Fruit fly (Drosophila melanogaster): ENCODE results near the gene DENR.

The DENR gene

dm6 chrX:16909886-16910285 is 23.5 kb upstream of the DENR start:
- TF ChIP-seq noc (tag; optimal IDR thresholded peaks at IDR 0.05), result peak; percentile 18

dm6 chrX:16909297-16909696 is 22.9 kb upstream of the DENR start:
- TF ChIP-seq noc (tag; optimal IDR thresholded peaks at IDR 0.05), result no peak

dm6 chrX:16907675-16908074 is 21.3 kb upstream of the DENR start:
- no peak for TF ChIP-seq noc (tag; optimal IDR thresholded peaks at IDR 0.05)

dm6 chrX:16907009-16907408 is 20.6 kb upstream of the DENR start:
- no peak for TF ChIP-seq noc (tag; optimal IDR thresholded peaks at IDR 0.05)

dm6 chrX:16906065-16906464 is 19.7 kb upstream of the DENR start:
- TF ChIP-seq noc (tag; optimal IDR thresholded peaks at IDR 0.05), result no peak

- TF ChIP-seq noc (tag; optimal IDR thresholded peaks at IDR 0.05), result no peak
These were observed 16.1 kb upstream of the DENR start for dm6 chrX:16902435-16902834.

- no peak for TF ChIP-seq noc (tag; optimal IDR thresholded peaks at IDR 0.05)
These were observed 13.9 kb upstream of the DENR start for dm6 chrX:16900283-16900682.

- no peak for TF ChIP-seq noc (tag; optimal IDR thresholded peaks at IDR 0.05)
These were observed 10.7 kb upstream of the DENR start, which contains the start of gene CG33252 for dm6 chrX:16897087-16897486. Gene CG33252 (minus strand): TSS chrX:16897187.

dm6 chrX:16893034-16893433 is 6.7 kb upstream of the DENR start:
- no peak for TF ChIP-seq noc (tag; optimal IDR thresholded peaks at IDR 0.05)

- TF ChIP-seq noc (tag; optimal IDR thresholded peaks at IDR 0.05), result peak; percentile 74
These were observed 4.2 kb upstream of the DENR start for dm6 chrX:16890599-16890998.

- no peak for TF ChIP-seq noc (tag; optimal IDR thresholded peaks at IDR 0.05)
These were observed 3.1 kb upstream of the DENR start, which contains the start of gene CG13002 for dm6 chrX:16889510-16889909. Gene CG13002 (plus strand): TSS chrX:16889810.

- no peak for TF ChIP-seq noc (tag; optimal IDR thresholded peaks at IDR 0.05)
These were observed 2.1 kb downstream of the DENR start, which contains the start of the genes Nprl2 and Polr3I for dm6 chrX:16884280-16884679. Gene Nprl2 (minus strand): TSS chrX:16884365. Gene Polr3I (plus strand): TSS chrX:16884581.

dm6 chrX:16881015-16881414 is 5.3 kb downstream of the DENR start, which contains the start of gene CG4872:
Gene CG4872 (plus strand): TSS chrX:16881347.
- no peak for TF ChIP-seq noc (tag; optimal IDR thresholded peaks at IDR 0.05)

- no peak for TF ChIP-seq noc (tag; optimal IDR thresholded peaks at IDR 0.05)
These were observed 6.3 kb downstream of the DENR start for dm6 chrX:16880013-16880412.

- TF ChIP-seq noc (tag; optimal IDR thresholded peaks at IDR 0.05), result no peak
These were observed 9.9 kb downstream of the DENR start, which contains the start of gene CG13003 for dm6 chrX:16876425-16876824. Gene CG13003 (minus strand): TSS chrX:16876544.

- no peak for TF ChIP-seq noc (tag; optimal IDR thresholded peaks at IDR 0.05)
These were observed 11.7 kb downstream of the DENR start for dm6 chrX:16874671-16875070.

dm6 chrX:16873053-16873452 is 13.3 kb downstream of the DENR start:
- TF ChIP-seq noc (tag; optimal IDR thresholded peaks at IDR 0.05), result no peak

dm6 chrX:16871808-16872207 is 14.6 kb downstream of the DENR start:
- TF ChIP-seq noc (tag; optimal IDR thresholded peaks at IDR 0.05), result no peak
